Worm (Caenorhabditis elegans): ENCODE results near the gene B0272.3.

B0272.3 gene

ce11 chrX:9431002-9431482 lies at the start of gene B0272.3:
Gene B0272.3, plus strand, starts transcription at chrX:9431432.
- TF ChIP-seq dao-5 (tag; optimal IDR thresholded peaks at IDR 0.05) (no peak), W03F9.2 (tag; optimal IDR thresholded peaks at IDR 0.05) (no peak), him-1 (tag; optimal IDR thresholded peaks at IDR 0.05) (no peak)

- TF ChIP-seq dao-5 (tag; optimal IDR thresholded peaks at IDR 0.05) (no peak), W03F9.2 (tag; optimal IDR thresholded peaks at IDR 0.05) (no peak), him-1 (tag; optimal IDR thresholded peaks at IDR 0.05) (no peak)
Observed at ce11 chrX:9387041-9387440, 44.2 kb upstream of the B0272.3 start, which contains the start of gene C23F12.4. Gene C23F12.4, plus strand, starts transcription at chrX:9387341.

- no peak for TF ChIP-seq W03F9.2 (tag; optimal IDR thresholded peaks at IDR 0.05)
- TF ChIP-seq dao-5 (tag; optimal IDR thresholded peaks at IDR 0.05): no peak
- no peak for TF ChIP-seq him-1 (tag; optimal IDR thresholded peaks at IDR 0.05)
Observed at ce11 chrX:9388686-9389085, 42.5 kb upstream of the B0272.3 start.

ce11 chrX:9391345-9391744 lies 39.9 kb upstream of the B0272.3 start, which contains the start of gene C23F12.3:
Gene C23F12.3, plus strand, starts transcription at chrX:9391645.
- TF ChIP-seq dao-5 (tag; optimal IDR thresholded peaks at IDR 0.05) (no peak), him-1 (tag; optimal IDR thresholded peaks at IDR 0.05) (no peak), W03F9.2 (tag; optimal IDR thresholded peaks at IDR 0.05) (no peak)

ce11 chrX:9393750-9394149 lies 37.5 kb upstream of the B0272.3 start, which contains the start of gene C23F12.9:
Gene C23F12.9, plus strand, starts transcription at chrX:9394050.
- TF ChIP-seq him-1 (tag; optimal IDR thresholded peaks at IDR 0.05): no peak
- no peak for TF ChIP-seq W03F9.2 (tag; optimal IDR thresholded peaks at IDR 0.05)
- no peak for TF ChIP-seq dao-5 (tag; optimal IDR thresholded peaks at IDR 0.05)

ce11 chrX:9397401-9397800 lies 33.8 kb upstream of the B0272.3 start, which contains the start of gene fln-2:
Gene fln-2, plus strand, starts transcription at chrX:9397701.
- TF ChIP-seq him-1 (tag; optimal IDR thresholded peaks at IDR 0.05): no peak
- TF ChIP-seq W03F9.2 (tag; optimal IDR thresholded peaks at IDR 0.05): no peak
- no peak for TF ChIP-seq dao-5 (tag; optimal IDR thresholded peaks at IDR 0.05)

- no peak for TF ChIP-seq him-1 (tag; optimal IDR thresholded peaks at IDR 0.05)
- TF ChIP-seq W03F9.2 (tag; optimal IDR thresholded peaks at IDR 0.05): no peak
- TF ChIP-seq dao-5 (tag; optimal IDR thresholded peaks at IDR 0.05): no peak
Observed at ce11 chrX:9401963-9402362, 29.3 kb upstream of the B0272.3 start.

ce11 chrX:9402464-9402863 lies 28.8 kb upstream of the B0272.3 start:
- no peak for TF ChIP-seq him-1 (tag; optimal IDR thresholded peaks at IDR 0.05)
- no peak for TF ChIP-seq W03F9.2 (tag; optimal IDR thresholded peaks at IDR 0.05)
- no peak for TF ChIP-seq dao-5 (tag; optimal IDR thresholded peaks at IDR 0.05)

- no peak for TF ChIP-seq W03F9.2 (tag; optimal IDR thresholded peaks at IDR 0.05)
- TF ChIP-seq him-1 (tag; optimal IDR thresholded peaks at IDR 0.05): no peak
- no peak for TF ChIP-seq dao-5 (tag; optimal IDR thresholded peaks at IDR 0.05)
Observed at ce11 chrX:9403622-9404255, 27.5 kb upstream of the B0272.3 start.

ce11 chrX:9405922-9406321 lies 25.3 kb upstream of the B0272.3 start:
- TF ChIP-seq him-1 (tag; optimal IDR thresholded peaks at IDR 0.05) (no peak), W03F9.2 (tag; optimal IDR thresholded peaks at IDR 0.05) (no peak), dao-5 (tag; optimal IDR thresholded peaks at IDR 0.05) (no peak)

ce11 chrX:9409114-9409513 lies 22.1 kb upstream of the B0272.3 start:
- TF ChIP-seq dao-5 (tag; optimal IDR thresholded peaks at IDR 0.05) (no peak), him-1 (tag; optimal IDR thresholded peaks at IDR 0.05) (no peak), W03F9.2 (tag; optimal IDR thresholded peaks at IDR 0.05) (no peak)

- TF ChIP-seq dao-5 (tag; optimal IDR thresholded peaks at IDR 0.05): no peak
- no peak for TF ChIP-seq him-1 (tag; optimal IDR thresholded peaks at IDR 0.05)
- TF ChIP-seq W03F9.2 (tag; optimal IDR thresholded peaks at IDR 0.05): no peak
Observed at ce11 chrX:9410747-9411146, 20.5 kb upstream of the B0272.3 start.

ce11 chrX:9411675-9412074 lies 19.6 kb upstream of the B0272.3 start:
- no peak for TF ChIP-seq dao-5 (tag; optimal IDR thresholded peaks at IDR 0.05)
- TF ChIP-seq W03F9.2 (tag; optimal IDR thresholded peaks at IDR 0.05): no peak
- no peak for TF ChIP-seq him-1 (tag; optimal IDR thresholded peaks at IDR 0.05)

- no peak for TF ChIP-seq W03F9.2 (tag; optimal IDR thresholded peaks at IDR 0.05)
- TF ChIP-seq dao-5 (tag; optimal IDR thresholded peaks at IDR 0.05): no peak
- no peak for TF ChIP-seq him-1 (tag; optimal IDR thresholded peaks at IDR 0.05)
Observed at ce11 chrX:9417326-9417725, 13.9 kb upstream of the B0272.3 start.

ce11 chrX:9417948-9418347 lies 13.3 kb upstream of the B0272.3 start:
- no peak for TF ChIP-seq him-1 (tag; optimal IDR thresholded peaks at IDR 0.05)
